Fruit fly (Drosophila melanogaster) whole organism, prepupa: Measurements from ENCODE around the gene Exo84.

Source experiments
- CG11902 ChIP-seq: fragments of 200-800 bp; sonication (Bioruptor generic); optimal IDR thresholded peaks from 3 replicates; lab custom pipeline; 2016; ENCODE audit warnings: missing biosample characterization, missing genetic modification characterization
- CG4318 ChIP-seq: fragments of 200-800 bp; sonication (Bioruptor generic); optimal IDR thresholded peaks from 3 replicates; lab custom pipeline; 2017; ENCODE audit warnings: missing biosample characterization, mild to moderate bottlenecking, missing genetic modification characterization
- CG6854 ChIP-seq: fragments of 200-800 bp; sonication (Bioruptor generic); optimal IDR thresholded peaks from 2 replicates; lab custom pipeline; 2017; ENCODE audit warnings: missing biosample characterization, mild to moderate bottlenecking, missing genetic modification characterization
- Gug ChIP-seq: fragments of 200-800 bp; sonication (Bioruptor generic); IDR thresholded peaks from 2 replicates; pipeline ENCODE4 v1.3.6; 2022; ENCODE audit warnings: missing biosample characterization, missing genetic modification characterization
- Hr38 ChIP-seq: sonication (Bioruptor generic); optimal IDR thresholded peaks from 2 replicates; lab custom pipeline; 2016; ENCODE audit warnings: missing biosample characterization, missing genetic modification characterization
- Hr4 ChIP-seq: fragments of 200-800 bp; sonication (Bioruptor generic); optimal IDR thresholded peaks from 3 replicates; lab custom pipeline; 2016; ENCODE audit warnings: missing biosample characterization, missing genetic modification characterization
- Sox102F ChIP-seq: fragments of 200-800 bp; sonication (Bioruptor generic); optimal IDR thresholded peaks from 2 replicates; lab custom pipeline; 2016; ENCODE audit warnings: missing biosample characterization, mild to moderate bottlenecking, missing genetic modification characterization
- dac ChIP-seq: fragments of 200-800 bp; sonication (Bioruptor generic); optimal IDR thresholded peaks from 2 replicates; lab custom pipeline; 2017; ENCODE audit warnings: missing biosample characterization, mild to moderate bottlenecking, missing genetic modification characterization
- fd85E ChIP-seq: fragments of 200-800 bp; sonication (Bioruptor generic); optimal IDR thresholded peaks from 3 replicates; lab custom pipeline; 2016; ENCODE audit warnings: missing biosample characterization, missing genetic modification characterization

DNA sequence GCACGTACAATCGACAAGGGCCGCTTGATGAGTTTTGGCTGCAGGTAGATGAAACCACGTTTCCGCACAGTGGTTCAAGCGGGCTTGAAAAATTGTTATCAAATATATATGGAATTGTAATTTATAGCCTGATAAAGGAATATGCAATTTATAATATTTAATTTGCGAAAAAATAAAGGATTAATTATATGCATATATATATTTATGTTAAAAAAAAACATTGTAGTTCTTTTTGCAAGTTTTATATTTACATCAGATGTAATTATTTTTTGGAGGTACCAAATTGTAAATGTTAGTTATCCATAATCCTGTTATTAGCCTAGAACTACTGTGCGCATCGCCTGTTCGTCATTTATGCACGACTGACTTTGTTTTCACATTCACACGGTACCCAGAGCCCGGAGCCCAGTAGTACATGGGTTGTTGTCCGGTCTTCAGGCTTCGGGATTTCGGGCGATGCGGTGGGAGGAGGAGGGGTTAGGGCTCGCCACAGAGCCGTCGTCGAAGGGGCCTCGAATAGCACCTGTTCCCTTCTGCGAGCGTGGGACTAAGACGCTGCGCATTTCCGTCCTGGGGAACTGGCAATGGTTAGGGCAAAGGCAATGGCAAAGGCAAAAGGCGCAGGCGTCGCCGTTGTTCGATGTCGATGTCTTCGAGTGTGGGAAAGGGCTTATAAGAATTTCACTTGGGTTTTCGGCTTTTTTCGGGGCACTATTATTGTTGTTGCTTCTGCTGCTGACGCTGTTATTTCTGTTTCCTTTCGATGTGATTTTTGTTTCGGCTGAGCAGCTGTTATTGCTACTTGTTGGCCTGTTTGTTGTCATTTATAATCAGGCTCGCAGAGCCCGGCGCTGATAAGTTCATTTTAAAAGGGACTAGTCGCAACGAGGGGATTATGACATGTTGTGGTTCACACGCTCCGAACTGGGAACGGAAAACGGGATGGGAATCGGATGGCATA, 34.0 kb downstream of the Exo84 start:
- no peak for TF ChIP-seq Hr38 (GFP tag; lab: Kevin White, UChicago)
- TF ChIP-seq Sox102F: peak; percentile 82
- peak; percentile 81 for TF ChIP-seq CG4318 (GFP tag; lab: Kevin White, UChicago)
- peak; percentile 85 for TF ChIP-seq CG11902 (GFP tag; lab: Kevin White, UChicago)
- peak; percentile 64 for TF ChIP-seq dac (GFP tag; lab: Kevin White, UChicago)
- TF ChIP-seq CG6854 (GFP tag; lab: Kevin White, UChicago): peak; percentile 90
- TF ChIP-seq fd85E (GFP tag; lab: Kevin White, UChicago): peak; percentile 73
- peak; percentile 54 for TF ChIP-seq Gug (GFP tag; lab: Robert Waterston, UW)
- TF ChIP-seq Hr4: peak; percentile 61
